Worm (Caenorhabditis elegans) whole organism, L4/young adult: ENCODE data around the gene akt-2.

Source experiments
- W03F9.2 ChIP-seq: fragments of 150-350 bp; optimal IDR thresholded peaks from 2 replicates; lab custom pipeline; 2014; ENCODE audit warnings: missing biosample characterization, missing genetic modification characterization
- dao-5 ChIP-seq: sonication (generic microtip); optimal IDR thresholded peaks from 2 replicates; lab custom pipeline; 2016; ENCODE audit warnings: missing genotype, missing genetic modification characterization, moderate library complexity, missing compliant biosample characterization
- him-1 ChIP-seq: sonication (generic microtip); optimal IDR thresholded peaks from 2 replicates; lab custom pipeline; 2016; ENCODE audit warnings: missing genotype, missing genetic modification reagents, missing genetic modification characterization, missing compliant biosample characterization

akt-2 gene

ce11 chrX:14180151-14180550 is 32.7 kb downstream of the akt-2 start, which contains the start of gene C37E2.3:
TSS of gene C37E2.3 (plus strand) at chrX:14180451.
- no peak for TF ChIP-seq W03F9.2 (tag; lab: Kevin White, UChicago)

ce11 chrX:14182514-14182913 is 35.0 kb downstream of the akt-2 start:
- TF ChIP-seq dao-5 (tag; lab: Kevin White, UChicago) = no peak
- no peak for TF ChIP-seq him-1 (tag; lab: Kevin White, UChicago)

- TF ChIP-seq W03F9.2 (tag; lab: Kevin White, UChicago) (no peak), him-1 (tag; lab: Kevin White, UChicago) (no peak), dao-5 (tag; lab: Kevin White, UChicago) (no peak)
Observed at ce11 chrX:14185631-14186030, 38.1 kb downstream of the akt-2 start.

- TF ChIP-seq dao-5 (tag; lab: Kevin White, UChicago) (no peak), him-1 (tag; lab: Kevin White, UChicago) (no peak), W03F9.2 (tag; lab: Kevin White, UChicago) (no peak)
Observed at ce11 chrX:14186466-14186865, 39.0 kb downstream of the akt-2 start, which contains the start of gene ceh-36. TSS of gene ceh-36 (minus strand) at chrX:14186566.

ce11 chrX:14194251-14194650 is 46.8 kb downstream of the akt-2 start:
- TF ChIP-seq W03F9.2 (tag; lab: Kevin White, UChicago) (no peak), him-1 (tag; lab: Kevin White, UChicago) (no peak), dao-5 (tag; lab: Kevin White, UChicago) (no peak)
